Fruit fly (Drosophila melanogaster) Kc167 (cell line): ENCODE data around the gene LPCAT.

Experiments used
- Myc ChIP-seq: fragments of >200 bp; optimal IDR thresholded peaks from 2 replicates; lab custom pipeline; 2017; ENCODE audit warnings: missing external identifiers
- Sin3A ChIP-seq: fragments of >200 bp; optimal IDR thresholded peaks from 2 replicates; lab custom pipeline; 2018; ENCODE audit warnings: missing external identifiers
- h ChIP-seq: fragments of >200 bp; optimal IDR thresholded peaks from 3 replicates; lab custom pipeline; 2018; ENCODE audit warnings: missing external identifiers
- insv ChIP-seq: fragments of >200 bp; optimal IDR thresholded peaks from 3 replicates; lab custom pipeline; 2018; ENCODE audit warnings: missing external identifiers
- psq ChIP-seq: fragments of >200 bp; optimal IDR thresholded peaks from 2 replicates; lab custom pipeline; 2017; ENCODE audit warnings: missing external identifiers
- ttk ChIP-seq: sonication (Bioruptor generic); optimal IDR thresholded peaks from 2 replicates; lab custom pipeline; 2017; ENCODE audit warnings: missing external identifiers

Gene LPCAT

DNA sequence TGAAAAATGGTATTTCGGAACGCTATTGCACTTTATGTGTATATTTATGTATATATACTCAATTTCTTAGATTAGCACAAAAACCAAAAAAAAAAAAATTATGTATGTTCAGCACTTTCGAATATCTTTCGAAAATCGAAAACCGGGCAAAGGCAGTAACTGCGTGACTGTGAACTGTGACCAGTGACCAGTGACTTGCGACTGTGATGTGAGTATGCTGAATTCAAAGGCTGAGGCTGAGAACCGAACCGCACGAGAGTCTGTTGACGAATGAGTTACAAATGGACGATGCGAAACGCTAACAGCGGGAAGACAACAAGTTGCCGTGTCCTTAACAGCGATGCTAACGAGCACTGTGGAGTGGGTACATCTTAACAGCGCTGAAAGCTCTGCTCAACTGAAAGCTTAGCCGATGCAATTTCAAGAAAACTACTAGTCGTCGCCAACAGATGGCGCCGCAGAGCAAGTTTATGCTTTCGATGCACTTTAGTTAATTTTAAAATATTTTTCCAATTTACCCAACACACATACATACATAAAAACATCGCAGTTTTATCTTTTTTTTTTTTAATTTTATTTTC is 29.1 kb downstream of the LPCAT start, which contains the start of gene CG32700:
CG32700 (minus strand) TSS at position 274 of the 581 bp plus-strand sequence.
- TF ChIP-seq insv (lab: Kevin White, UChicago) (no peak), h (lab: Kevin White, UChicago) (no peak), Myc (lab: Kevin White, UChicago) (no peak), psq (lab: Kevin White, UChicago) (no peak), Sin3A (lab: Kevin White, UChicago) (no peak), ttk (no peak)

DNA sequence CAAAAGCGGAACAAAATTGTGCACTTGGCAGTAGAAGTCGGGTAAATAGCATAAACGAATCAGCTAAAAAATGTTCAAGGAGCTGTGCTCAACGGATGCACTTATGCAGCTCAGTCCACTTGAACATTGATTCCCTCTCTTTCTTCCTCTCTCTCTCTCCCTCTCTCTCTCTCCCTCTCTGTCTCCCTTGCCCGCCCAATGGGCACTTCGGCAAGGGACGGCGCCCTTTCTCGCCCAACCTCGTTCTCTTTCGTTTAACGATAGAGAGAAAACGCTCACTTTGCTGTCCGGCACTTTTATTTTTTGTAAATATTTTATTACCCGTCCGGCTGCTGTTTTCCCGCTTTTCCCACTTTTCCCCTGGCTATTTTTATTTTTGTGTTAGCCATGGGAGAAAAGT is 35.3 kb downstream of the LPCAT start:
- TF ChIP-seq h (lab: Kevin White, UChicago) (no peak), insv (lab: Kevin White, UChicago) (no peak), psq (lab: Kevin White, UChicago) (no peak), Sin3A (lab: Kevin White, UChicago) (no peak), Myc (lab: Kevin White, UChicago) (no peak), ttk (no peak)

- TF ChIP-seq insv (lab: Kevin White, UChicago) (no peak), Myc (lab: Kevin White, UChicago) (no peak), h (lab: Kevin White, UChicago) (no peak), psq (lab: Kevin White, UChicago) (no peak), Sin3A (lab: Kevin White, UChicago) (no peak), ttk (no peak)
These were observed 46.3 kb downstream of the LPCAT start, which contains the start of gene CG34026 for dm6 chrX:9533518-9533917. Gene CG34026, plus strand, starts transcription at chrX:9533818.

- TF ChIP-seq Myc (lab: Kevin White, UChicago) (no peak), Sin3A (lab: Kevin White, UChicago) (no peak), h (lab: Kevin White, UChicago) (no peak), ttk (no peak), psq (lab: Kevin White, UChicago) (no peak), insv (lab: Kevin White, UChicago) (no peak)
These were observed 47.3 kb downstream of the LPCAT start for dm6 chrX:9532453-9532852.

DNA sequence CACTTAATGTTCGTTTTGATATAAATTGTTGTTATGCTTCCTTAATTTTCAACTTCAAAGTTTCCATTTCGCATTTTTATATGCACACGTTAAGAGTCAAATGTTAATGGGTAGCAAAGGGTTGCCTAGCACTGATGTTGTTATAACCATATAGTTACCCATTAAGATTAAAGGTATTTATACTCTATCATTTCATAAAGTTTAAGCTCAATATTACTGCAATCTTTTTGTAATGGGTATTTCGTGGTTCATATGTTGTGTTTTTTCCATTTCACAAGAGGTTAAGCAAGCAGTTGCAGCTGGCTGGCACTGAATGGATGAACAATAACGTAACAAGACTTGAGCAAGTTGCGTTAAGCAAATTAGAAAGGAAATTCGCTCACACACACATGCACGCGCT is 47.9 kb downstream of the LPCAT start:
- TF ChIP-seq Sin3A (lab: Kevin White, UChicago) (no peak), Myc (lab: Kevin White, UChicago) (no peak), psq (lab: Kevin White, UChicago) (no peak), h (lab: Kevin White, UChicago) (no peak), insv (lab: Kevin White, UChicago) (no peak), ttk (no peak)

DNA sequence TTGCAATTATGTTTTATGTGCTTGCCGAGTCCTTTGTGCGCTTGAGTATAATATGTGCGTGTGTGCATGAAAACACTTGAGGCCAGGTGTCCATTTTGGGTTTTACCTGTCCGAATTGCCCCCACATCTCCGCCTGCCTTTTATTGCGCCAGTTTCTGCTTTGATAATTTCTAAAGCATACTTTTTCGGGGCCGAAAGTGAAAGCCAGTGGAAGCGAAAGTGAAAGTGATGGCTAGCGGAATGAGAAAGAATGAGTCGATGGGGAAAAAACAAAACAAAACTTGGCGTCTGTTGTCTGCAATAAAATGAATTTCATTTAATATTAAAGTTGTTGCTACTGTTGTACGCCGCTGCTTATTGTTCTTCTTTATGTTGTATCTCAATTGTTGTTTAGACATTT is 56.2 kb downstream of the LPCAT start:
- TF ChIP-seq h (lab: Kevin White, UChicago): no peak
- no peak for TF ChIP-seq insv (lab: Kevin White, UChicago)
- TF ChIP-seq psq (lab: Kevin White, UChicago): no peak
- no peak for TF ChIP-seq ttk
- no peak for TF ChIP-seq Sin3A (lab: Kevin White, UChicago)
- no peak for TF ChIP-seq Myc (lab: Kevin White, UChicago)
